Fruit fly (Drosophila melanogaster) whole organism, embryonic: Measurements from ENCODE around the gene Pdxk.
A peak's percentile ranks its signal among the peaks of the same experiment; 100 is the strongest.

ENCODE experiments used
- Atf-2 ChIP-seq: fragments of 200-800 bp; sonication (Bioruptor generic); optimal IDR thresholded peaks from 2 replicates; lab custom pipeline; 2016; ENCODE audit warnings: missing biosample characterization, missing genetic modification characterization
- Atf6 ChIP-seq: fragments of 200-800 bp; sonication (Bioruptor generic); IDR thresholded peaks from 2 replicates; pipeline ENCODE4 v1.3.6; 2022; ENCODE audit warnings: missing biosample characterization, missing genetic modification characterization
- Bteb2 ChIP-seq: fragments of 200-800 bp; sonication (Bioruptor generic); optimal IDR thresholded peaks from 2 replicates; lab custom pipeline; 2016; ENCODE audit warnings: missing biosample characterization, missing genetic modification characterization
- CG10979 ChIP-seq: fragments of 200-800 bp; sonication (Bioruptor generic); optimal IDR thresholded peaks from 2 replicates; lab custom pipeline; 2018; ENCODE audit warnings: missing biosample characterization, mild to moderate bottlenecking, missing genetic modification characterization, moderate library complexity
- CG11723 ChIP-seq: fragments of 200-800 bp; sonication (Bioruptor generic); optimal IDR thresholded peaks from 2 replicates; lab custom pipeline; 2017; ENCODE audit warnings: missing biosample characterization, mild to moderate bottlenecking, missing genetic modification characterization
- CG12659 ChIP-seq: fragments of 200-800 bp; sonication (Bioruptor generic); optimal IDR thresholded peaks from 3 replicates; lab custom pipeline; 2017; ENCODE audit warnings: mild to moderate bottlenecking, missing biosample characterization, missing genetic modification reagents, missing genetic modification characterization
- CG12744 ChIP-seq: fragments of 200-800 bp; sonication (Bioruptor generic); optimal IDR thresholded peaks from 2 replicates; lab custom pipeline; 2016; ENCODE audit warnings: missing biosample characterization, missing genetic modification characterization
- CG12769 ChIP-seq: fragments of 200-800 bp; sonication (Bioruptor generic); optimal IDR thresholded peaks from 2 replicates; lab custom pipeline; 2019; ENCODE audit warnings: missing biosample characterization, mild to moderate bottlenecking, missing genetic modification characterization, moderate library complexity
- CG14050 ChIP-seq: fragments of 200-800 bp; sonication (Bioruptor generic); IDR thresholded peaks from 3 replicates; pipeline ENCODE4 v1.3.6; 2022; ENCODE audit warnings: missing biosample characterization, missing genetic modification characterization
- CG15073 ChIP-seq: fragments of 200-800 bp; sonication (Bioruptor generic); optimal IDR thresholded peaks from 2 replicates; lab custom pipeline; 2016; ENCODE audit warnings: missing biosample characterization, missing genetic modification characterization
- CG15269 ChIP-seq: fragments of 200-800 bp; sonication (Bioruptor generic); optimal IDR thresholded peaks from 2 replicates; lab custom pipeline; 2018; ENCODE audit warnings: missing biosample characterization, mild to moderate bottlenecking, missing genetic modification characterization, moderate library complexity
- CG1603 ChIP-seq: fragments of 200-800 bp; sonication (Bioruptor generic); optimal IDR thresholded peaks from 2 replicates; lab custom pipeline; 2019; ENCODE audit warnings: missing biosample characterization, mild to moderate bottlenecking, missing genetic modification characterization, moderate library complexity
- CG17612 ChIP-seq: fragments of 200-800 bp; sonication (Bioruptor generic); IDR thresholded peaks from 2 replicates; pipeline ENCODE4 v1.3.6; 2022; ENCODE audit warnings: missing biosample characterization, missing genetic modification characterization
- CG18599 ChIP-seq: fragments of 200-800 bp; sonication (Bioruptor generic); optimal IDR thresholded peaks from 3 replicates; lab custom pipeline; 2017; ENCODE audit warnings: missing biosample characterization, missing genetic modification characterization, mild to moderate bottlenecking, moderate library complexity, missing genetic modification reagents
- CG2129 ChIP-seq: fragments of 200-800 bp; sonication (Bioruptor generic); IDR thresholded peaks from 2 replicates; pipeline ENCODE4 v1.3.6; 2022; ENCODE audit warnings: missing biosample characterization, missing genetic modification characterization; ENCODE audit not compliant: partially characterized antibody
- CG30403 ChIP-seq: fragments of 200-800 bp; sonication (Bioruptor generic); optimal IDR thresholded peaks from 3 replicates; lab custom pipeline; 2016; ENCODE audit warnings: missing biosample characterization, missing genetic modification characterization
- CG3163 ChIP-seq: fragments of 200-800 bp; sonication (Bioruptor generic); optimal IDR thresholded peaks from 3 replicates; lab custom pipeline; 2016; ENCODE audit warnings: missing biosample characterization, missing genetic modification characterization
- CG3838 ChIP-seq: fragments of 200-800 bp; sonication (Bioruptor generic); optimal IDR thresholded peaks from 3 replicates; lab custom pipeline; 2016; ENCODE audit warnings: missing biosample characterization, missing genetic modification characterization
- CG6254 ChIP-seq: fragments of 200-800 bp; sonication (Bioruptor generic); optimal IDR thresholded peaks from 3 replicates; lab custom pipeline; 2017; ENCODE audit warnings: mild to moderate bottlenecking, missing biosample characterization, missing genetic modification reagents, missing genetic modification characterization
- CG6683 ChIP-seq: fragments of 200-800 bp; sonication (Bioruptor generic); optimal IDR thresholded peaks from 2 replicates; lab custom pipeline; 2017; ENCODE audit warnings: missing biosample characterization, mild to moderate bottlenecking, missing genetic modification characterization, missing genetic modification reagents
- CG7357 ChIP-seq: fragments of 200-800 bp; sonication (Bioruptor generic); IDR thresholded peaks from 3 replicates; pipeline ENCODE4 v1.3.6; 2022; ENCODE audit warnings: missing biosample characterization, missing genetic modification characterization
- CG9876 ChIP-seq: fragments of 200-800 bp; sonication (Bioruptor generic); optimal IDR thresholded peaks from 2 replicates; lab custom pipeline; 2016; ENCODE audit warnings: missing biosample characterization, missing genetic modification characterization
- D19A ChIP-seq: fragments of 200-800 bp; optimal IDR thresholded peaks from 3 replicates; lab custom pipeline; 2019; ENCODE audit warnings: missing biosample characterization, mild to moderate bottlenecking, missing genetic modification characterization, moderate library complexity
- Dad ChIP-seq: fragments of 200-800 bp; sonication (Bioruptor generic); optimal IDR thresholded peaks from 3 replicates; lab custom pipeline; 2016; ENCODE audit warnings: missing biosample characterization, missing genetic modification characterization
- Deaf1 ChIP-seq: fragments of 200-800 bp; optimal IDR thresholded peaks from 3 replicates; lab custom pipeline; 2019; ENCODE audit warnings: missing biosample characterization, mild to moderate bottlenecking, missing genetic modification characterization, moderate library complexity
- Opbp ChIP-seq: fragments of 200-800 bp; sonication (Bioruptor generic); IDR thresholded peaks from 3 replicates; pipeline ENCODE4 v1.3.6; 2022; ENCODE audit warnings: missing biosample characterization, missing genetic modification characterization; ENCODE audit not compliant: partially characterized antibody
- Optix ChIP-seq: fragments of 200-800 bp; sonication (Bioruptor generic); IDR thresholded peaks from 3 replicates; pipeline ENCODE4 v1.3.6; 2022; ENCODE audit warnings: missing biosample characterization, missing genetic modification characterization
- Sry-δ ChIP-seq: fragments of 200-800 bp; sonication (Bioruptor generic); optimal IDR thresholded peaks from 2 replicates; lab custom pipeline; 2016; ENCODE audit warnings: missing biosample characterization, missing genetic modification characterization
- bbx ChIP-seq: fragments of 200-800 bp; sonication (Bioruptor generic); IDR thresholded peaks from 2 replicates; pipeline ENCODE4 v1.3.6; 2022; ENCODE audit warnings: missing biosample characterization, missing genetic modification characterization; ENCODE audit not compliant: partially characterized antibody
- cg ChIP-seq: fragments of 200-800 bp; sonication (Bioruptor generic); optimal IDR thresholded peaks from 3 replicates; lab custom pipeline; 2019; ENCODE audit warnings: missing biosample characterization, mild to moderate bottlenecking, missing genetic modification characterization, moderate library complexity
- crol ChIP-seq: fragments of 200-800 bp; sonication (Bioruptor generic); IDR thresholded peaks from 2 replicates; pipeline ENCODE4 v1.3.6; 2022; ENCODE audit warnings: missing biosample characterization, missing genetic modification characterization
- crp ChIP-seq, 2 experiments: fragments of 200-800 bp; sonication (Bioruptor generic); optimal IDR thresholded peaks; 2 replicates in 1 of 2; 3 replicates in 1 of 2; lab custom pipeline; 2017; ENCODE audit warnings: missing biosample characterization in 2 of 2, missing genetic modification characterization in 2 of 2, mild to moderate bottlenecking in 1 of 2, moderate library complexity in 1 of 2
- dati ChIP-seq: fragments of 200-800 bp; sonication (Bioruptor generic); IDR thresholded peaks from 2 replicates; pipeline ENCODE4 v1.3.6; 2022; ENCODE audit warnings: missing biosample characterization, missing genetic modification characterization
- dmrt99B ChIP-seq: fragments of 200-800 bp; sonication (Bioruptor generic); optimal IDR thresholded peaks from 2 replicates; lab custom pipeline; 2018; ENCODE audit warnings: missing biosample characterization, mild to moderate bottlenecking, missing genetic modification characterization, moderate library complexity
- fd96Cb ChIP-seq: fragments of 200-800 bp; sonication (Bioruptor generic); optimal IDR thresholded peaks from 2 replicates; lab custom pipeline; 2018; ENCODE audit warnings: missing biosample characterization, mild to moderate bottlenecking, missing genetic modification characterization, moderate library complexity
- grau ChIP-seq: fragments of 200-800 bp; optimal IDR thresholded peaks from 3 replicates; lab custom pipeline; 2019; ENCODE audit warnings: missing biosample characterization, mild to moderate bottlenecking, missing genetic modification characterization, moderate library complexity
- grn ChIP-seq: fragments of 200-800 bp; sonication (Bioruptor generic); optimal IDR thresholded peaks from 3 replicates; lab custom pipeline; 2017; ENCODE audit warnings: missing biosample characterization, missing genetic modification characterization
- h ChIP-seq: fragments of >200 bp; optimal IDR thresholded peaks from 2 replicates; lab custom pipeline; 2017
- ro ChIP-seq: fragments of 200-800 bp; sonication (Bioruptor generic); IDR thresholded peaks from 2 replicates; pipeline ENCODE4 v1.3.6; 2022; ENCODE audit warnings: missing biosample characterization, missing genetic modification characterization
- tna ChIP-seq: fragments of 200-800 bp; sonication (Bioruptor generic); IDR thresholded peaks from 2 replicates; pipeline ENCODE4 v1.3.6; 2022; ENCODE audit warnings: missing biosample characterization, missing genetic modification characterization; ENCODE audit not compliant: partially characterized antibody
- toy ChIP-seq: fragments of 200-800 bp; sonication (Bioruptor generic); IDR thresholded peaks from 2 replicates; pipeline ENCODE4 v1.3.6; 2022; ENCODE audit warnings: missing biosample characterization, missing genetic modification characterization
- twi ChIP-seq: fragments of 200-800 bp; optimal IDR thresholded peaks from 2 replicates; lab custom pipeline; 2019; ENCODE audit warnings: missing biosample characterization, mild to moderate bottlenecking, missing genetic modification characterization, moderate library complexity
- unpg ChIP-seq: fragments of 200-800 bp; sonication (Bioruptor generic); optimal IDR thresholded peaks from 3 replicates; lab custom pipeline; 2018; ENCODE audit warnings: missing biosample characterization, mild to moderate bottlenecking, missing genetic modification characterization, moderate library complexity
- wor ChIP-seq: fragments of 200-800 bp; sonication (Bioruptor generic); IDR thresholded peaks from 2 replicates; pipeline ENCODE4 v1.3.6; 2022; ENCODE audit warnings: missing biosample characterization, missing genetic modification characterization

The Pdxk gene

DNA sequence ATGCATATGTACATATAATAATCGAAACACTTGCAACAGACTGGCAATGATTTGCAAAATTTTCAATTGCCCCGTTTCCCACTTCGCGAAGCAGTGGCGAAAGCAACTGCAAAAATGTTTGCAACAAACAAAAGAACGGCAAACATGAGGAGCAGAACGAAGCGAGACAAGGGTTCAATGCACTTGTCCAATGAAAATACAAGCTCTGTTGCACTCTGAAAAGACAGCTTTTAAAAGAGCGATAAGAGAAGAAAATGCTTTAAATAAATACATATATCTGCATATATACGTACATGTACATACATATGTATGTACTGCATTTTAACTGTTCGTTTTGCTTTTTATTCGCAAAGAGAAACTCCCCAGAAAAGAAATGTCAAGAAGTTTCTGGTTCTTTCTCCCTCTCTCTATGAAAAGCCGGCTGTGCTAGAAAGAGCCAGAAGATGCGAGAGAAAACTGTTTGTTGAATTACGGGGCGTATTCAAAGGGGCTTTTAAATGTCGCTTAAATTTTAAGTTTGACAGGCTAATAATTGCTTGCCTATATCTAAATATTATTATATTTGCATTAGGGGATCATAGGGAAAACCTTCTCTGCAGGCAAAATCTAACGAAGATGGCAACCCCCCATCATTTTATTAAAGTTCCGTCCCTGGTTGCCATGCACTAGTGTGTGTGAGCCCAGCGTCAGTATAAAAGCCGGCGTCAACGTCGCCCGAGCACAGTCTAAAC, 23.4 kb downstream of the Pdxk start, which contains the start of gene Hsp27 (continued):
- TF ChIP-seq fd96Cb (peak; percentile 99), twi (tag; lab: Kevin White, UChicago) (peak; percentile 89), CG15073 (GFP tag; lab: Kevin White, UChicago) (peak; percentile 85), CG12659 (GFP tag; lab: Kevin White, UChicago) (peak; percentile 97), cg (GFP tag; lab: Kevin White, UChicago) (peak; percentile 90), Optix (GFP tag; lab: Robert Waterston, UW) (peak; percentile 99), CG11723 (GFP tag; lab: Kevin White, UChicago) (peak; percentile 96), crol (GFP tag; lab: Robert Waterston, UW) (peak; percentile 75), grn (GFP tag; lab: Kevin White, UChicago) (peak; percentile 86), crp (GFP tag; optimal IDR thresholded peaks at IDR 0.05; lab: Kevin White, UChicago) (peak; percentile 4 to 66), CG6254 (GFP tag; lab: Kevin White, UChicago) (peak; percentile 97), ro (GFP tag; lab: Robert Waterston, UW) (peak; percentile 96), CG15269 (peak; percentile 97), CG1603 (tag; lab: Kevin White, UChicago) (peak; percentile 96), CG7357 (GFP tag; lab: Robert Waterston, UW) (peak; percentile 96), Dad (peak; percentile 96), bbx (GFP tag; lab: Robert Waterston, UW) (peak; percentile 22; the same call in 1 of the 2 replicates), CG30403 (GFP tag; lab: Kevin White, UChicago) (peak; percentile 99), grau (tag; lab: Kevin White, UChicago) (peak; percentile 97), Bteb2 (GFP tag; lab: Kevin White, UChicago) (peak; percentile 94), CG12744 (GFP tag; lab: Kevin White, UChicago) (peak; percentile 79), Opbp (GFP tag; lab: Robert Waterston, UW) (0 out of 3 replicates have a peak, but pooled peaks have one; percentile 50), CG6683 (GFP tag; lab: Kevin White, UChicago) (peak; percentile 95), Sry-δ (GFP tag; lab: Kevin White, UChicago) (peak; percentile 61), Atf6 (GFP tag; lab: Robert Waterston, UW) (peak; percentile 97), CG12769 (tag; lab: Kevin White, UChicago) (peak; percentile 92), CG2129 (GFP tag; lab: Robert Waterston, UW) (no peak), toy (peak; percentile 93), Deaf1 (tag; lab: Kevin White, UChicago) (peak; percentile 86), D19A (tag; lab: Kevin White, UChicago) (peak; percentile 96), wor (peak; percentile 97), CG17612 (peak; percentile 96), dati (GFP tag; lab: Robert Waterston, UW) (peak; percentile 96), unpg (GFP tag; lab: Kevin White, UChicago) (peak; percentile 99), CG10979 (tag; lab: Kevin White, UChicago) (peak; percentile 99), CG9876 (peak; percentile 55), tna (GFP tag; lab: Robert Waterston, UW) (no peak), h (lab: Kevin White, UChicago) (no peak), CG3838 (peak; percentile 87), CG3163 (peak; percentile 69), Atf-2 (GFP tag; lab: Kevin White, UChicago) (peak; percentile 86), CG14050 (GFP tag; lab: Robert Waterston, UW) (peak; percentile 97), CG18599 (peak; percentile 98), dmrt99B (tag; lab: Kevin White, UChicago) (peak; percentile 99)
